Fruit fly (Drosophila melanogaster) Kc167 (cell line): Measurements from ENCODE around the gene sima.

Source experiments
- Myc ChIP-seq: fragments of >200 bp; optimal IDR thresholded peaks from 2 replicates; lab custom pipeline; 2017; ENCODE audit warnings: missing external identifiers
- Sin3A ChIP-seq: fragments of >200 bp; optimal IDR thresholded peaks from 2 replicates; lab custom pipeline; 2018; ENCODE audit warnings: missing external identifiers
- h ChIP-seq: fragments of >200 bp; optimal IDR thresholded peaks from 3 replicates; lab custom pipeline; 2018; ENCODE audit warnings: missing external identifiers
- insv ChIP-seq: fragments of >200 bp; optimal IDR thresholded peaks from 3 replicates; lab custom pipeline; 2018; ENCODE audit warnings: missing external identifiers
- psq ChIP-seq: fragments of >200 bp; optimal IDR thresholded peaks from 2 replicates; lab custom pipeline; 2017; ENCODE audit warnings: missing external identifiers
- ttk ChIP-seq: sonication (Bioruptor generic); optimal IDR thresholded peaks from 2 replicates; lab custom pipeline; 2017; ENCODE audit warnings: missing external identifiers

Gene sima

DNA sequence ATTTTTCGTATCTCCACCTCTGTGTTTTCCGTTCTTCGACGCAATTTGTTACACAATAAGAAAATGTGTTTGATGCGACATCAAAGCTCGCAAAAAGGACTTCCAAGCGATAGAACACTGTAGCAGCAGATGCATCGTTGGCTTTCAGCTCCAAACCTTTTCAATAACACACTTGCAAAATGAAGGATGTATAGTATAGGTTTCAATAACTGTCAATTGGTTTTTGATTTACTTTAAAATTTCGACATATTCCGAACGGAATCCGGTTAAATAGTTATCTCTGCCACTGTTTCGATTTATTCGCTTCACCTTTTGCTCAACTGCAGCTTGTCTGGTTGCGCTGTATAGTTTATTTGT lies 42.8 kb downstream of the sima start:
- TF ChIP-seq Sin3A (no peak), h (lab: Kevin White, UChicago) (no peak), ttk (no peak), insv (lab: Kevin White, UChicago) (no peak), psq (lab: Kevin White, UChicago) (no peak), Myc (no peak)

DNA sequence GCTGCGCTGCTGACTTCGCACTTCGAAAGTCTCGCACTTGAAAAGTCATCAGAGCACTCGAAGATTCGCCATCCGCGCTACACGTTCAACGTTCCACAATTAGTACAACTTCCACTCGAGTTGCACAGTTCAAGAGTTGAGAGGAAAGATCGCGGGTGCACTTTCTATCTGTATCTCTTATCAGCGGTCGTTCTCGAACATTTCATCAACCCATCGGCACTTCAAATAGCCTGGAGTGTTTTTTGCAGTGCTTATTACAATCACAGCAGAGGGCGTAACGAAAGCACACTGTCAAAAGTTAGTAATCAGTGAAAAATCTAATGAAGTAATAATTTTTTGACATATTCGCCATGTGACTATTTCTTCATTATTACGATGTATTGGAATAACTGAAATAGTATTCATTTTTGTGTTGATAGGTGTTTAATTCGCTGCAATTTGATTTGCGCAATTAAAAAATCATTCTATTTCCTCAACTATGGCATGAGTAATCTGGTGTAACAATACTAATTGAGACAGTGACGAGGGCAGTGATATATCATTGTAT lies 43.4 kb downstream of the sima start:
- TF ChIP-seq ttk = no peak
- no peak for TF ChIP-seq h (lab: Kevin White, UChicago)
- no peak for TF ChIP-seq psq (lab: Kevin White, UChicago)
- TF ChIP-seq insv (lab: Kevin White, UChicago) = no peak
- TF ChIP-seq Sin3A = no peak

DNA sequence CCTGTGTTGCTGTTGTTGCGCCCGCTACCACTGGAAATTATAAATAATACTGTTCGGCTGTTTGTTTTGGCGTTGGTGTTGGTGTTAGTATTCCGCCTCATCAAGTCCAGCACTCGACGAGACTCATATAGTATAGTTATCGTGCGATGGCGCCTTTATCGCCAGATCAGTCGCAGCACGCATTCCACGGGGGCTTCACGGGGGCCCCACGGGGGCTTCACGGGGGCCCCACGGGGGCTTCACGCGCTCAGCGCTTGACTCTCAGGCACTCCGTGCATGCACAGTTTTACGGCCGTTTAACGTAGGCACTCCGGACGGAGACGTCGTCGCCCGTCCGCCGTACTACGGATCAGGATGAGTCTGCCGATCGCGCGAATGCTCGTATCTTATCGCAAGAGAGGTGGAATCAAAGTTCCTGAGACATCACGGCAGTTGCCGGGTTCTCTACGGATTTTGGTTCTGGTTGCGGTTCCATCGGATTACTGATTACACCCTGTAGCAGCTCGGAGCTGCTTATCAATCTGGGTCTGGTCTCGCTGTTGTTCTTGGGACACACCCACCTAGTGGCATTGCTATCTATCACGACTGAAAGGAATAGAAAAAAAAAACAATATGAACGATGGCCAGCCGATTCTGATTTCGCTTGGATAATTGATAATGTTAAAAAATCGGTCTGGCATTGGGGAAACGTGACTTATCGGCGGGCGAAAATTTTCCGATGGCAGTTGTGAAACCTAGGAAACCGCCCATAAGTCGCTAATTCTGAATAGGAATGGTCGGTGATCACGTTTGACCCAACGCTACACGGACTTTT lies 44.9 kb downstream of the sima start:
- TF ChIP-seq insv (lab: Kevin White, UChicago) = no peak

- TF ChIP-seq Sin3A = no peak
- no peak for TF ChIP-seq Myc
- no peak for TF ChIP-seq insv (lab: Kevin White, UChicago)
- TF ChIP-seq psq (lab: Kevin White, UChicago) = no peak
- TF ChIP-seq ttk = no peak
- no peak for TF ChIP-seq h (lab: Kevin White, UChicago)
Observed at dm6 chr3R:30104912-30105510, 46.9 kb downstream of the sima start.

DNA sequence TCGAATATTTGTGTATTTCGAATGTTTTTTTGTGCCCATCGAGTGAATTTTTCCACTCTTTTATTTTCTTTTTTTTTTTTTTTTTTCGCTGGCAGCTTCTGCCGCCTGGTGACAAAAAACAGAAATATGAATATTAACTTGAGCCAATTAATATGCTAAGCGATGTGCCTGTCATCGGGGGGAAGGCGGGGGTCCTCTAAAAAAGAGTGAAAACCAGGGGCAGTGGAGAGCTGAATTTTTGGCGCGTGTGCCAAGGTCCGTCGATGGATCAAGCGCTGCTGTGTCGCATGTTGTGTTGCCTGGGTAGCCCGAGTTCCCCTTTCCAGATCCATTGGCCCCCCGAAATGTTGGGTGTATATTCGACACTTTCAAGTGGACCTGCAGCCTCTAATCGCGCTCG lies 47.7 kb downstream of the sima start:
- TF ChIP-seq Myc (no peak), insv (lab: Kevin White, UChicago) (no peak), h (lab: Kevin White, UChicago) (no peak), ttk (no peak), psq (lab: Kevin White, UChicago) (no peak)

DNA sequence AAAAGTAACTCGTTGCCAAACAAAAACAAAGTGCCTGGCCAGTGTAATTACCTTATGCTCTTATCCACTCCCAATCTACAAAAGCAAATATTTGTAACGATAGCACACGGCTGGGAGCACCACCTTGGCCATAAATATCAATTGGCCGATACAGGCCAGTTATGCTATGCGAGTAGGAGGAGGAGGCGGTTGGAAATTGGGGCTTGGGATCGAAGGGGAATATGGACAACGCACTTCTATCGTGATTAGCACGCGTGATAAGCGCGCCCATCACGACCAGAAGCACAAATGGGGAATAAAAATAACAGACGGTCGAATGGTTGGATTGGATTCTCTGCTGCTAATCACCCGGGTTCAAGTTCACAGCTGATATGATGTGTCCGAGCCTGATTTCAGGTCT lies 48.5 kb downstream of the sima start:
- no peak for TF ChIP-seq psq (lab: Kevin White, UChicago)
- no peak for TF ChIP-seq ttk
- no peak for TF ChIP-seq h (lab: Kevin White, UChicago)
- no peak for TF ChIP-seq Myc
- no peak for TF ChIP-seq Sin3A
- TF ChIP-seq insv (lab: Kevin White, UChicago) = no peak

dm6 chr3R:30107718-30108117 lies 49.6 kb downstream of the sima start:
- no peak for TF ChIP-seq insv (lab: Kevin White, UChicago)
- no peak for TF ChIP-seq h (lab: Kevin White, UChicago)
- TF ChIP-seq Sin3A = no peak
- TF ChIP-seq ttk = no peak
- no peak for TF ChIP-seq psq (lab: Kevin White, UChicago)
- TF ChIP-seq Myc = no peak

DNA sequence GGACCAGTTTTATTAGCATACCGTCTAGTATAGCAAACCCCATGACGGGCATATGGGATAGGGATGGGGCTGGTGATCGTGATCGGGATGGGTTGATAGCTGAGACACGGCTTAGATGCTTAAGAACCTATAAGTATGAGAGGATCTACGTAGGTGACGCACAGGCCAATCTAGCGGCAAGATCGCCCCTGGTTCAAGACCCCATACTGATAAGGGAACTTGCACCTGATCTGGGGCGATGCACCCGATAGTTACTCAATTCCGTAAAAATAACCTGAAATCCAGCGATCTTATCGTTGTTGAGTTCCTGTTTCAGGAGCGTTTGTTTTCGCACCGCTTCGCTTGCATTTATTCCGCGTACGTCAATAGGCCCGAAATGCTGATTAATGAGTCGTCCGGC lies 50.5 kb downstream of the sima start:
- TF ChIP-seq Myc (no peak), psq (lab: Kevin White, UChicago) (no peak)

- TF ChIP-seq h (lab: Kevin White, UChicago) = no peak
- no peak for TF ChIP-seq Myc
- no peak for TF ChIP-seq ttk
- TF ChIP-seq psq (lab: Kevin White, UChicago) = no peak
- no peak for TF ChIP-seq insv (lab: Kevin White, UChicago)
- TF ChIP-seq Sin3A = no peak
Observed at dm6 chr3R:30109380-30109779, 51.3 kb downstream of the sima start.

dm6 chr3R:30110959-30111358 lies 52.8 kb downstream of the sima start:
- TF ChIP-seq insv (lab: Kevin White, UChicago) (no peak), Sin3A (no peak), Myc (no peak), h (lab: Kevin White, UChicago) (no peak), psq (lab: Kevin White, UChicago) (no peak), ttk (no peak)

- TF ChIP-seq h (lab: Kevin White, UChicago) (no peak), ttk (no peak), Sin3A (no peak), psq (lab: Kevin White, UChicago) (no peak), insv (lab: Kevin White, UChicago) (no peak), Myc (no peak)
Observed at dm6 chr3R:30114286-30114803, 56.2 kb downstream of the sima start.

DNA sequence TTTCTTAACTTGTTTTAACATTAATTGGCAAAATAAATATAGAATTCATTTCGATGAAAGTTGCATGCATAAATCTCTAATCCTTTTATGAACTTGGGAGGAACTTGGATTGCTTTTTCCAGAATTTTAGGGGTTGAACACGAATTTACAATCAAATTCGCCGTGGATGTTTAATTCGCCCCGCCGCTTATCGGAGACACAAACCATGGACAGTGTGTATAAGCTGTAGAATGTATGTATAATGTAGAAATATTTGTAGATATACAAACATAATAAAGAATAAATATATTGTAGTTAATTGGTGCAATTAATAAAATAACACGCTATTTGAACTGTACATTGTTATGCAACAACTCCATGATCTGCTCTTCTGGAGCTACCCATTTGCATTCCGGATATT lies 63.6 kb downstream of the sima start:
- TF ChIP-seq psq (lab: Kevin White, UChicago) (no peak), Myc (no peak), insv (lab: Kevin White, UChicago) (no peak), Sin3A (no peak), ttk (no peak), h (lab: Kevin White, UChicago) (no peak)

- no peak for TF ChIP-seq Sin3A
- no peak for TF ChIP-seq Myc
- TF ChIP-seq insv (lab: Kevin White, UChicago) = no peak
- no peak for TF ChIP-seq ttk
- TF ChIP-seq h (lab: Kevin White, UChicago) = no peak
- TF ChIP-seq psq (lab: Kevin White, UChicago) = no peak
Observed at dm6 chr3R:30123163-30123562, 65.1 kb downstream of the sima start, which contains the start of gene CG45072. TSS of gene CG45072 (minus strand) at chr3R:30123263.
